Worm (Caenorhabditis elegans) whole organism, L4 larva: ENCODE data around the gene nstp-7.

Experiments used
- lsy-2 ChIP-seq, 2 experiments: fragments of 150-350 bp in 1 of 2; sonication (generic microtip) in 1 of 2; optimal IDR thresholded peaks; 2 replicates each; lab custom pipeline; 2014 to 2017; ENCODE audit warnings: missing biosample characterization in 2 of 2, missing genetic modification characterization in 2 of 2
- nhr-48 ChIP-seq: sonication (generic microtip); optimal IDR thresholded peaks from 2 replicates; lab custom pipeline; 2016; ENCODE audit warnings: mild to moderate bottlenecking, missing genetic modification characterization, missing compliant biosample characterization
- pqm-1 ChIP-seq: sonication (generic microtip); optimal IDR thresholded peaks from 2 replicates; lab custom pipeline; 2017; ENCODE audit warnings: missing biosample characterization, missing genetic modification characterization
- snpc-4 ChIP-seq: fragments of 150-350 bp; optimal IDR thresholded peaks from 2 replicates; lab custom pipeline; 2014; ENCODE audit warnings: missing biosample characterization, missing genetic modification characterization

ce11 chrV:624922-625321 is 43.2 kb downstream of the nstp-7 start, which contains the start of gene srt-17:
- TF ChIP-seq snpc-4 (tag; lab: Kevin White, UChicago) (no peak), nhr-48 (no peak), lsy-2 (tag; optimal IDR thresholded peaks at IDR 0.05; lab: Kevin White, UChicago) (no peak), pqm-1 (tag; lab: Kevin White, UChicago) (no peak)
